Worm (Caenorhabditis elegans) whole organism, L4/young adult: ENCODE results near the gene W07G4.7.

Experiments used
- W03F9.2 ChIP-seq: fragments of 150-350 bp; optimal IDR thresholded peaks from 2 replicates; lab custom pipeline; 2014; ENCODE audit warnings: missing biosample characterization, missing genetic modification characterization
- dao-5 ChIP-seq: sonication (generic microtip); optimal IDR thresholded peaks from 2 replicates; lab custom pipeline; 2016; ENCODE audit warnings: missing genotype, missing genetic modification characterization, moderate library complexity, missing compliant biosample characterization
- him-1 ChIP-seq: sonication (generic microtip); optimal IDR thresholded peaks from 2 replicates; lab custom pipeline; 2016; ENCODE audit warnings: missing genotype, missing genetic modification reagents, missing genetic modification characterization, missing compliant biosample characterization

ce11 chrV:13064164-13064563 is 29.7 kb upstream of the W07G4.7 start:
- TF ChIP-seq W03F9.2 (no peak), him-1 (tag; lab: Kevin White, UChicago) (no peak), dao-5 (no peak)
